Worm (Caenorhabditis elegans) whole organism, L1 larva: Measurements from ENCODE around the gene T05A7.13.

Source experiments
- C16A3.4 ChIP-seq: fragments of 150-350 bp; optimal IDR thresholded peaks from 2 replicates; lab custom pipeline; 2014; ENCODE audit warnings: missing biosample characterization, missing genetic modification characterization
- aha-1 ChIP-seq: fragments of 150-350 bp; optimal IDR thresholded peaks from 2 replicates; lab custom pipeline; 2014; ENCODE audit warnings: missing biosample characterization, missing genetic modification characterization
- ceh-63 ChIP-seq: fragments of 200-800 bp; sonication (Bioruptor generic); optimal IDR thresholded peaks from 2 replicates; lab custom pipeline; 2018; ENCODE audit warnings: mild to moderate bottlenecking, missing genetic modification characterization, missing compliant biosample characterization
- ceh-8 ChIP-seq: fragments of 200-800 bp; sonication (Bioruptor generic); optimal IDR thresholded peaks from 2 replicates; lab custom pipeline; 2018; ENCODE audit warnings: mild to moderate bottlenecking, missing genetic modification characterization, moderate library complexity, missing compliant biosample characterization
- ces-1 ChIP-seq: fragments of 150-350 bp; optimal IDR thresholded peaks from 2 replicates; lab custom pipeline; 2014; ENCODE audit warnings: missing biosample characterization, missing genetic modification reagents, missing genetic modification characterization
- dsc-1 ChIP-seq: sonication (generic microtip); optimal IDR thresholded peaks from 2 replicates; lab custom pipeline; 2016; ENCODE audit warnings: mild to moderate bottlenecking, missing genetic modification characterization, missing compliant biosample characterization
- efl-1 ChIP-seq, 4 experiments: fragments of 150-350 bp; optimal IDR thresholded peaks in 3 of 4; peaks in 1 of 4; 1 replicate in 1 of 4; 2 replicates in 3 of 4; lab custom pipeline; 2014; ENCODE audit warnings: missing biosample characterization in 2 of 4, missing genetic modification characterization in 2 of 4, missing genetic modification reagents in 2 of 4
- efl-3 ChIP-seq: fragments of 200-800 bp; sonication (Bioruptor generic); optimal IDR thresholded peaks from 2 replicates; lab custom pipeline; 2018; ENCODE audit warnings: mild to moderate bottlenecking, missing genetic modification characterization, missing compliant biosample characterization
- elt-2 ChIP-seq: sonication (generic microtip); optimal IDR thresholded peaks from 2 replicates; lab custom pipeline; 2016; ENCODE audit warnings: missing genetic modification characterization, mild to moderate bottlenecking, inconsistent platforms, missing compliant biosample characterization, missing genetic modification reagents
- ets-5 ChIP-seq: fragments of 200-800 bp; sonication (Bioruptor generic); IDR thresholded peaks from 2 replicates; pipeline ENCODE4 v1.3.6; 2022; ENCODE audit warnings: missing genetic modification characterization, missing compliant biosample characterization
- fkh-10 ChIP-seq: sonication (generic microtip); optimal IDR thresholded peaks from 2 replicates; lab custom pipeline; 2017; ENCODE audit warnings: missing biosample characterization, missing genetic modification reagents, missing genetic modification characterization
- hlh-17 ChIP-seq: fragments of 200-800 bp; sonication (Bioruptor generic); optimal IDR thresholded peaks from 2 replicates; lab custom pipeline; 2018; ENCODE audit warnings: missing genetic modification characterization, mild to moderate bottlenecking, missing compliant biosample characterization, moderate library complexity, borderline replicate concordance
- irx-1 ChIP-seq: sonication (generic microtip); optimal IDR thresholded peaks from 2 replicates; lab custom pipeline; 2016; ENCODE audit warnings: missing genetic modification characterization, missing compliant biosample characterization
- jun-1 ChIP-seq: fragments of 150-350 bp; optimal IDR thresholded peaks from 2 replicates; lab custom pipeline; 2014; ENCODE audit warnings: missing biosample characterization, missing genetic modification reagents, missing genetic modification characterization
- lin-14 ChIP-seq: fragments of 200-800 bp; sonication (Bioruptor generic); optimal IDR thresholded peaks from 2 replicates; lab custom pipeline; 2018; ENCODE audit warnings: mild to moderate bottlenecking, missing genetic modification characterization, moderate library complexity, missing compliant biosample characterization
- lin-39 ChIP-seq: fragments of 150-350 bp; optimal IDR thresholded peaks from 2 replicates; lab custom pipeline; 2014; ENCODE audit warnings: missing biosample characterization, missing genetic modification reagents, missing genetic modification characterization
- lsy-2 ChIP-seq, 2 experiments: fragments of 150-350 bp; optimal IDR thresholded peaks; 2 replicates each; lab custom pipeline; 2014; ENCODE audit warnings: missing biosample characterization in 2 of 2, missing genetic modification characterization in 2 of 2
- mab-9 ChIP-seq: fragments of 200-800 bp; sonication (Bioruptor generic); IDR thresholded peaks from 2 replicates; pipeline ENCODE4 v1.3.6; 2022; ENCODE audit warnings: missing genetic modification reagents, missing genetic modification characterization, missing compliant biosample characterization
- mef-2 ChIP-seq: fragments of 150-350 bp; optimal IDR thresholded peaks from 2 replicates; lab custom pipeline; 2014; ENCODE audit warnings: missing biosample characterization, missing genetic modification characterization
- nhr-19 ChIP-seq: fragments of 200-800 bp; sonication (Bioruptor generic); conservative IDR thresholded peaks from 2 replicates; pipeline ENCODE4 v1.3.6; 2022; ENCODE audit warnings: missing genetic modification characterization, missing compliant biosample characterization
- nhr-237 ChIP-seq: fragments of 150-350 bp; optimal IDR thresholded peaks from 2 replicates; lab custom pipeline; 2014; ENCODE audit warnings: missing biosample characterization, missing genetic modification characterization
- nhr-47 ChIP-seq: sonication (generic microtip); optimal IDR thresholded peaks from 2 replicates; lab custom pipeline; 2016; ENCODE audit warnings: mild to moderate bottlenecking, missing genetic modification characterization, moderate library complexity, missing compliant biosample characterization
- nhr-90 ChIP-seq: sonication (generic microtip); optimal IDR thresholded peaks from 2 replicates; lab custom pipeline; 2016; ENCODE audit warnings: mild to moderate bottlenecking, missing genetic modification characterization, missing compliant biosample characterization; ENCODE audit not compliant: poor library complexity
- pax-3 ChIP-seq: fragments of 200-800 bp; sonication (Bioruptor generic); optimal IDR thresholded peaks from 2 replicates; lab custom pipeline; 2018; ENCODE audit warnings: mild to moderate bottlenecking, missing genetic modification characterization, moderate library complexity, missing compliant biosample characterization
- pqm-1 ChIP-seq: sonication (generic microtip); optimal IDR thresholded peaks from 3 replicates; lab custom pipeline; 2017; ENCODE audit warnings: missing biosample characterization, missing genetic modification characterization
- rnt-1 ChIP-seq: sonication (generic microtip); optimal IDR thresholded peaks from 2 replicates; lab custom pipeline; 2016; ENCODE audit warnings: mild to moderate bottlenecking, missing genetic modification characterization, moderate library complexity, missing compliant biosample characterization
- skn-1 ChIP-seq: fragments of 150-350 bp; optimal IDR thresholded peaks from 2 replicates; lab custom pipeline; 2014; ENCODE audit warnings: missing biosample characterization, missing genetic modification characterization
- sox-4 ChIP-seq: sonication (generic microtip); optimal IDR thresholded peaks from 2 replicates; lab custom pipeline; 2016; ENCODE audit warnings: missing genetic modification characterization, missing compliant biosample characterization
- tlp-1 ChIP-seq: fragments of 150-350 bp; optimal IDR thresholded peaks from 2 replicates; lab custom pipeline; 2014; ENCODE audit warnings: missing biosample characterization, missing genetic modification characterization
- unc-62 ChIP-seq: fragments of 150-350 bp; optimal IDR thresholded peaks from 2 replicates; lab custom pipeline; 2014; ENCODE audit warnings: missing biosample characterization, missing genetic modification reagents, missing genetic modification characterization
- vab-15 ChIP-seq: sonication (generic microtip); optimal IDR thresholded peaks from 2 replicates; lab custom pipeline; 2017; ENCODE audit warnings: missing genotype, mild to moderate bottlenecking, missing genetic modification characterization, missing compliant biosample characterization
- xbp-1 ChIP-seq: sonication (generic microtip); optimal IDR thresholded peaks from 2 replicates; lab custom pipeline; 2016; ENCODE audit warnings: missing genetic modification characterization, missing compliant biosample characterization
- zag-1 ChIP-seq: fragments of 150-350 bp; optimal IDR thresholded peaks from 2 replicates; lab custom pipeline; 2014; ENCODE audit warnings: missing biosample characterization, missing genetic modification characterization
- ztf-11 ChIP-seq, 2 experiments: sonication (generic microtip); optimal IDR thresholded peaks; 2 replicates each; lab custom pipeline; 2016 to 2017; ENCODE audit warnings: missing genetic modification characterization in 2 of 2, missing biosample characterization in 1 of 2, missing compliant biosample characterization in 1 of 2
- ztf-4 ChIP-seq: fragments of 150-350 bp; optimal IDR thresholded peaks from 2 replicates; lab custom pipeline; 2014; ENCODE audit warnings: missing biosample characterization, missing genetic modification characterization

The T05A7.13 gene

DNA sequence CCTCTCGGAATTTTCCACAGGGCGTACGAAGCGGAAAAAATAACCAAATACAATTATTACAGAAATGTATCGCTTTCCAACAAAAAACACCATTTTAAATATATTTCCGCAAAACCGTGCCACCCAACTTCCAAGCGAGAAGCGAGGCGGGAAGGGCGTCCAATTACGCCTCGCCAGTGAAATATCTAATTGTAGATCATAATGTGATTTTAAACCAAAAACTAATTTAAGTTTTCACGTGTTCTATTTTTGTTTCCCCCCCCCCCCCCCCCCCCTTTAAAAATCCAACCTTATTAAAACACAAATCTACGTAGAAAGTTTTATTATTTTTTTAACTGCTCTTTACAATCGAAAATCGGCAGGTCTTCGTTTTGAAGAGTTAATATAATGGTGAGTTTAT is 28.3 kb upstream of the T05A7.13 start, which contains the start of gene F10G7.12:
Gene F10G7.12, plus strand, starts transcription at position 301 of the 400 bp plus-strand sequence.
- TF ChIP-seq hlh-17 (GFP tag; lab: Kevin White, UChicago) (no peak), aha-1 (no peak), pqm-1 (tag; lab: Kevin White, UChicago) (no peak), fkh-10 (GFP tag; lab: Kevin White, UChicago) (no peak), lsy-2 (tag; optimal IDR thresholded peaks at IDR 0.05; lab: Kevin White, UChicago) (no peak), ztf-4 (tag; lab: Kevin White, UChicago) (no peak)

DNA sequence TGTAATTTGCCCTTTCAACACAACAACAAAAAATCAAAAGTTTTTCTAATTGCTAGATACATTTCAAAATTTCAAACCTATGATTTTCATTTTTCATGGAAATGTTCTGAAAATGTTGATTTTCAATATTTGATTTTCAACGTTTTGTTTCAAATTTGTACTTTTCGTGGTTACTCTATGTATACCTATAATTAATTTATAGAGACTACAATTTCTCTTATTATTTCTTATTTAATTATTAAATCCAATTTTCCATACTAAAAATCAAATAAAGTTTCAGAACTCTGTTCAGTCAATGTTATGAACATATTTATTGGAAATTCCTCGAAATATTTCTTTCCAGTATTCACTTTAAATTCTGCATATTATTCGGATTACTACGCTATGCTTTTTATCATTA is 25.8 kb upstream of the T05A7.13 start, which contains the start of gene sre-39:
Gene sre-39, plus strand, starts transcription at position 301 of the 400 bp plus-strand sequence.
- TF ChIP-seq vab-15 (no peak), C16A3.4 (tag; lab: Kevin White, UChicago) (no peak), unc-62 (GFP tag; lab: Kevin White, UChicago) (no peak), ets-5 (no peak), lin-39 (no peak), rnt-1 (tag; lab: Kevin White, UChicago) (no peak), nhr-19 (no peak), ces-1 (no peak), pax-3 (tag; lab: Kevin White, UChicago) (no peak), efl-3 (no peak), aha-1 (no peak), zag-1 (tag; lab: Kevin White, UChicago) (no peak), nhr-237 (tag; lab: Kevin White, UChicago) (no peak), skn-1 (tag; lab: Kevin White, UChicago) (no peak), elt-2 (tag; lab: Kevin White, UChicago) (no peak)

DNA sequence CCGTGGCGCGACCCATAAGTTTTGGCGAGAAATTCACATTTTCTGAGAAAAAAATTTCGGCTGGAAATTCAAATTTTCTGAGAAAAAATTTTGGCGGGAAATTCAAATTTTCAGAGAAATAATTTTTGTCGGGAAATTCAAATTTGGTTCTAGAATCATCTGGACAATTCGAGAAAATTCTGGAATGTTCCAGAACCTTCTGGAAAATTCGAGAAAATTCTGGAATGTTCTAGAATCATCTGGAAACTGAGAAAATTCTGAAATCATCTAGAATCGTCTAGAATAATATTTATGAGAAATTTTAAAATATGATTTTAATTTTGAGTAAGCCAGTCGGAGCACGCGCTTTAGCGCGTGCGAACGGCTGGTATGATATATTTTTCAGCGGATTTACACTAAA is 23.7 kb upstream of the T05A7.13 start:
- no peak for TF ChIP-seq sox-4
- TF ChIP-seq ceh-63 (GFP tag; lab: Kevin White, UChicago), result no peak
- no peak for TF ChIP-seq mef-2 (tag; lab: Kevin White, UChicago)
- TF ChIP-seq dsc-1, result no peak
- TF ChIP-seq pqm-1 (tag; lab: Kevin White, UChicago), result no peak
- TF ChIP-seq ztf-11 (tag; optimal IDR thresholded peaks at IDR 0.05; lab: Kevin White, UChicago), result no peak
- TF ChIP-seq tlp-1 (tag; lab: Kevin White, UChicago), result no peak
- no peak for TF ChIP-seq mab-9
- TF ChIP-seq nhr-90 (tag; lab: Kevin White, UChicago), result no peak
- no peak for TF ChIP-seq irx-1 (tag; lab: Kevin White, UChicago)
- no peak for TF ChIP-seq lsy-2 (tag; optimal IDR thresholded peaks at IDR 0.05; lab: Kevin White, UChicago)
- no peak for TF ChIP-seq lin-14 (GFP tag; lab: Kevin White, UChicago)
- TF ChIP-seq C16A3.4 (tag; lab: Kevin White, UChicago), result no peak
- TF ChIP-seq efl-1 (optimal IDR thresholded peaks at IDR 0.05; lab: Kevin White, UChicago), result no peak
- TF ChIP-seq efl-1 (GFP tag; optimal IDR thresholded peaks at IDR 0.05 in 1 of 2; lab: Kevin White, UChicago), result no peak
- TF ChIP-seq ceh-8 (GFP tag; lab: Kevin White, UChicago), result no peak
- TF ChIP-seq jun-1 (tag; lab: Kevin White, UChicago), result no peak
- TF ChIP-seq nhr-47 (tag; lab: Kevin White, UChicago), result no peak
- no peak for TF ChIP-seq pax-3 (tag; lab: Kevin White, UChicago)
- TF ChIP-seq, all 84 proteins: peak for 0

DNA sequence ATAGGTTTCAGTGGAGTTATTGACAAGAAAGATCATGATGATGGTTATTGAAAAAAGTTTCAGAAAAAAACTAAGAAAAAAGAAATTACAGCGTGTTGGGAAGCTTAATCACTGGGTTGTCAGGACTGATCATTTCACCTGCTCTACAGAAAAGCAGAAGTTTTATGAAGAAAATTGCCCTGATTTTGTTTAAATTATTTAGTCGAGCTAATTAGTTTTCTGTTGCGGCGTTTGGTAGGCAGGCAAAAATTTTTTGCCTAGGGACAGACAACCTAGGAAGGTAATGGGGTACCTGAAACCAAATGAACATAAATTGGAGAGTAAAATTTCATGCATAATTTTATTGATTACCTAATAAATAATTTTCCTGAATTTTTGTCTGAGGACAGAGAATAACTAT is 22.5 kb upstream of the T05A7.13 start, which contains the start of gene sre-40:
Gene sre-40, minus strand, starts transcription at position 101 of the 400 bp plus-strand sequence.
- no peak for TF ChIP-seq xbp-1 (tag; lab: Kevin White, UChicago)
